Worm (Caenorhabditis elegans): ENCODE data around the gene T05A8.11.

T05A8.11 gene

ce11 chrII:2725561-2725960 is at the start of gene T05A8.11, which contains the start of gene nep-2:
Gene T05A8.11 (minus strand): TSS chrII:2725661.
Gene nep-2 (minus strand): TSS chrII:2725752.
- no peak for TF ChIP-seq attf-6 (GFP tag; IDR thresholded peaks at IDR 0.05)
- no peak for TF ChIP-seq mcd-1 (GFP tag; IDR thresholded peaks at IDR 0.05)
- no peak for TF ChIP-seq chd-7 (tag; optimal IDR thresholded peaks at IDR 0.05)
- no peak for TF ChIP-seq T07F8.4 (tag; optimal IDR thresholded peaks at IDR 0.05)
- TF ChIP-seq nfya-1 (tag; optimal IDR thresholded peaks at IDR 0.05; ENCODE audit: borderline replicate concordance, insufficient read depth): no peak
- TF ChIP-seq ztf-3 (GFP tag; optimal IDR thresholded peaks at IDR 0.05): no peak
- no peak for TF ChIP-seq efl-1 (GFP tag; optimal IDR thresholded peaks at IDR 0.05)
- TF ChIP-seq ekl-4 (GFP tag; IDR thresholded peaks at IDR 0.05): no peak
- TF ChIP-seq egrh-3 (GFP tag; IDR thresholded peaks at IDR 0.05): no peak
- TF ChIP-seq nhr-179 (tag; optimal IDR thresholded peaks at IDR 0.05): no peak
- TF ChIP-seq lin-26 (GFP tag; IDR thresholded peaks at IDR 0.05): no peak

ce11 chrII:2774904-2775303 is 49.4 kb upstream of the T05A8.11 start, which contains the start of gene fbxb-111:
Gene fbxb-111 (minus strand): TSS chrII:2775004.
- TF ChIP-seq sptf-2 (GFP tag; optimal IDR thresholded peaks at IDR 0.05) (no peak), nhr-90 (tag; optimal IDR thresholded peaks at IDR 0.05) (no peak), hlh-26 (GFP tag; conservative IDR thresholded peaks at IDR 0.05) (no peak), mes-4 (tag; optimal IDR thresholded peaks at IDR 0.05) (no peak), rpc-1 (optimal IDR thresholded peaks at IDR 0.05) (no peak), rpc-1 (tag; optimal IDR thresholded peaks at IDR 0.05) (no peak), ceh-58 (GFP tag; IDR thresholded peaks at IDR 0.05) (no peak)

- TF ChIP-seq nhr-179 (tag; optimal IDR thresholded peaks at IDR 0.05) (no peak), sdz-38 (tag; optimal IDR thresholded peaks at IDR 0.05) (no peak), tlf-1 (GFP tag; optimal IDR thresholded peaks at IDR 0.05) (no peak), tbp1 (GFP tag; optimal IDR thresholded peaks at IDR 0.05) (no peak), tbx-9 (tag; optimal IDR thresholded peaks at IDR 0.05; ENCODE audit: borderline replicate concordance) (no peak), F22D6.2 (tag; optimal IDR thresholded peaks at IDR 0.05) (no peak), bed-1 (GFP tag; IDR thresholded peaks at IDR 0.05) (no peak), nhr-27 (tag; optimal IDR thresholded peaks at IDR 0.05) (no peak), ceh-58 (GFP tag; IDR thresholded peaks at IDR 0.05) (no peak), ztf-3 (GFP tag; optimal IDR thresholded peaks at IDR 0.05) (no peak), lsy-27 (tag; optimal IDR thresholded peaks at IDR 0.05; ENCODE audit: borderline replicate concordance, insufficient read depth) (no peak), him-1 (tag; optimal IDR thresholded peaks at IDR 0.05) (no peak), hmg-20 (GFP tag; IDR thresholded peaks at IDR 0.05) (no peak), egrh-3 (GFP tag; IDR thresholded peaks at IDR 0.05) (no peak), B0261.1 (tag; optimal IDR thresholded peaks at IDR 0.05) (no peak), nhr-80 (tag; optimal IDR thresholded peaks at IDR 0.05) (no peak), K12H6.12 (tag; optimal IDR thresholded peaks at IDR 0.05) (no peak), T26A5.8 (tag; optimal IDR thresholded peaks at IDR 0.05) (no peak)
Observed at ce11 chrII:2773534-2773933, 48.1 kb upstream of the T05A8.11 start, which contains the start of gene sdz-9. Gene sdz-9 (minus strand): TSS chrII:2773634.

- no peak for TF ChIP-seq lag-1 (GFP tag; IDR thresholded peaks at IDR 0.05)
- TF ChIP-seq madf-3 (GFP tag; IDR thresholded peaks at IDR 0.05): no peak
- TF ChIP-seq nhr-90 (tag; optimal IDR thresholded peaks at IDR 0.05): no peak
- TF ChIP-seq nfya-2 (GFP tag; IDR thresholded peaks at IDR 0.05): no peak
- TF ChIP-seq B0019.2 (GFP tag; conservative IDR thresholded peaks at IDR 0.05): no peak
- TF ChIP-seq F49E8.2 (tag; optimal IDR thresholded peaks at IDR 0.05; ENCODE audit: insufficient read depth): no peak
Observed at ce11 chrII:2772166-2772565, 46.7 kb upstream of the T05A8.11 start, which contains the start of gene sdz-10. Gene sdz-10 (minus strand): TSS chrII:2772266.
